Fruit fly (Drosophila melanogaster): ENCODE measurements around the gene CG5783.

The CG5783 gene

DNA sequence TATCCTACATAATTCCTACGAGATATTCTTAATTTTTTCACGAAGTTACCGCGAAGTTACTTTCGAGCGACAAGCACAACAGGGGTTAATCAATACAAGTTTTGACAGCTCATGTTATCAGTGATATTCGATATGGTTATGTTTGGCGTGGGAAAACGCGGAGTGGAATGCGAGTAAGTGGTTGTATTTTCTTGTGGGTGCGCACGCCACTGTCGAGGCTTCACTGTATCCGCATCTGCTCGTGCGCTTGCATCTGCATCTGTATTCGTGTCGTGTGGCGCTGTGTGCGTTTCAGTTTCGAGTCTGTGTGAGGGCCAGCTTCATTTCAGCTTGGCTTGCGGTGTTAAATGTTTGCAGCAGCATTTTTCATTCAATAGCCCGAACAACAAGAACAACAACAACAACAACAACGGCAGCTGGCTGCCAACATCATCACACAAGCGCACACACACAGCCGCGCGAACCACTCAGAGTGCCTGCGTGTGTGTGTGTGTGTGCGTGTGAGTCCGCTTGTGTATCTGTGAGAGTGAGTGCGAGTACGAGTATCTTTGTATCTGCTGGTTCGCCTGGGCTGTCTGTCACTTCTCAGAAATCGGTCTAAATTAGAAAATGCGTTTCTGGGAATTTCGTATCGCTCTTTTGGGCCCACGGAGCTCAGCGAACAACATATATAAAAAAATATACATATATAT, 4.6 kb upstream of the CG5783 start:
- TF ChIP-seq Rfx (GFP tag; IDR thresholded peaks at IDR 0.05): peak; percentile 87
- peak; percentile 59 for TF ChIP-seq wdn (GFP tag; IDR thresholded peaks at IDR 0.05)
- TF ChIP-seq CG3726 (GFP tag; IDR thresholded peaks at IDR 0.05): no peak
- TF ChIP-seq CG1603 (tag; optimal IDR thresholded peaks at IDR 0.05): peak; percentile 59
- TF ChIP-seq jigr1 (GFP tag; IDR thresholded peaks at IDR 0.05): peak; percentile 32; the same call in 1 of the 3 replicates
- TF ChIP-seq HLHmδ (GFP tag; optimal IDR thresholded peaks at IDR 0.05): no peak
- TF ChIP-seq HmgD (GFP tag; optimal IDR thresholded peaks at IDR 0.05): peak; percentile 82
- peak; percentile 64; the same call in 2 of the 3 replicates for TF ChIP-seq ken (GFP tag; IDR thresholded peaks at IDR 0.05)
- no peak for TF ChIP-seq gce (GFP tag; IDR thresholded peaks at IDR 0.05)
- peak; percentile 67 for TF ChIP-seq Ptx1 (GFP tag; IDR thresholded peaks at IDR 0.05)
- TF ChIP-seq nau (GFP tag; optimal IDR thresholded peaks at IDR 0.05): no peak
- TF ChIP-seq Six4 (GFP tag; optimal IDR thresholded peaks at IDR 0.05): peak; percentile 1
- TF ChIP-seq Doc2 (GFP tag; IDR thresholded peaks at IDR 0.05): no peak
- peak; percentile 4 for TF ChIP-seq CG15011 (GFP tag; optimal IDR thresholded peaks at IDR 0.05)
- TF ChIP-seq zen (tag; optimal IDR thresholded peaks at IDR 0.05): peak; percentile 58
- TF ChIP-seq org-1 (GFP tag; optimal IDR thresholded peaks at IDR 0.05): no peak
- peak; percentile 65 for TF ChIP-seq twi (tag; optimal IDR thresholded peaks at IDR 0.05)
- TF ChIP-seq CG4282 (GFP tag; optimal IDR thresholded peaks at IDR 0.05): peak; percentile 13
- peak; percentile 100 for TF ChIP-seq cg (GFP tag; optimal IDR thresholded peaks at IDR 0.05)
- TF ChIP-seq CG8290 (GFP tag; optimal IDR thresholded peaks at IDR 0.05): peak; percentile 24
- TF ChIP-seq CG8290 (tag; optimal IDR thresholded peaks at IDR 0.05): peak; percentile 22 to 78
- TF ChIP-seq Nf-YB (GFP tag; optimal IDR thresholded peaks at IDR 0.05): peak; percentile 46
- no peak for TF ChIP-seq CG8924 (tag; optimal IDR thresholded peaks at IDR 0.05)
- no peak for TF ChIP-seq Sox100B (GFP tag; optimal IDR thresholded peaks at IDR 0.05)
- 0 out of 2 replicates have a peak, but pooled peaks have one; percentile 21 for TF ChIP-seq CG42726 (GFP tag; IDR thresholded peaks at IDR 0.05; ENCODE audit: partially characterized antibody)
- peak; percentile 59 for TF ChIP-seq bbx (GFP tag; IDR thresholded peaks at IDR 0.05; ENCODE audit: partially characterized antibody)
- TF ChIP-seq Blimp-1 (GFP tag; optimal IDR thresholded peaks at IDR 0.05): no peak
- no peak for TF ChIP-seq D (optimal IDR thresholded peaks at IDR 0.05)
- peak; percentile 13 for TF ChIP-seq D (GFP tag; optimal IDR thresholded peaks at IDR 0.05)
- TF ChIP-seq trh (GFP tag; optimal IDR thresholded peaks at IDR 0.05): no peak
- TF ChIP-seq CG7928 (GFP tag; optimal IDR thresholded peaks at IDR 0.05): no peak
- no peak for TF ChIP-seq Sry-β (GFP tag; optimal IDR thresholded peaks at IDR 0.05)
- peak; percentile 32 for TF ChIP-seq oc (tag; optimal IDR thresholded peaks at IDR 0.05)
- peak; percentile 9 for TF ChIP-seq CG13775 (GFP tag; optimal IDR thresholded peaks at IDR 0.05)
- no peak for TF ChIP-seq sens-2 (GFP tag; IDR thresholded peaks at IDR 0.05)
- TF ChIP-seq unc-4 (GFP tag; IDR thresholded peaks at IDR 0.05; ENCODE audit: partially characterized antibody): 0 out of 2 replicates have a peak, but pooled peaks have one; percentile 23
- peak; percentile 60 for TF ChIP-seq ems (GFP tag; optimal IDR thresholded peaks at IDR 0.05)
- TF ChIP-seq ftz-f1 (GFP tag; optimal IDR thresholded peaks at IDR 0.05): no peak
- TF ChIP-seq trem (tag; optimal IDR thresholded peaks at IDR 0.05): no peak
- no peak for TF ChIP-seq Opbp (GFP tag; IDR thresholded peaks at IDR 0.05; ENCODE audit: partially characterized antibody)
- no peak for TF ChIP-seq CG3407 (GFP tag; optimal IDR thresholded peaks at IDR 0.05)
- TF ChIP-seq CG30020 (tag; optimal IDR thresholded peaks at IDR 0.05): no peak
- TF ChIP-seq CG14014 (GFP tag; IDR thresholded peaks at IDR 0.05): peak; percentile 75
- TF ChIP-seq mam (GFP tag; optimal IDR thresholded peaks at IDR 0.05): peak; percentile 73
- peak; percentile 36 for TF ChIP-seq CoRest (tag; optimal IDR thresholded peaks at IDR 0.05)
- peak; percentile 16 for TF ChIP-seq Dad (GFP tag; optimal IDR thresholded peaks at IDR 0.05)
- TF ChIP-seq HLH54F (GFP tag; optimal IDR thresholded peaks at IDR 0.05): peak; percentile 70
- TF ChIP-seq da (GFP tag; optimal IDR thresholded peaks at IDR 0.05): peak; percentile 70
- no peak for TF ChIP-seq BtbVII (GFP tag; optimal IDR thresholded peaks at IDR 0.05)
- TF ChIP-seq lilli (GFP tag; optimal IDR thresholded peaks at IDR 0.05): peak; percentile 65

All from whole organism, embryonic.